In the genomic region with DNA sequence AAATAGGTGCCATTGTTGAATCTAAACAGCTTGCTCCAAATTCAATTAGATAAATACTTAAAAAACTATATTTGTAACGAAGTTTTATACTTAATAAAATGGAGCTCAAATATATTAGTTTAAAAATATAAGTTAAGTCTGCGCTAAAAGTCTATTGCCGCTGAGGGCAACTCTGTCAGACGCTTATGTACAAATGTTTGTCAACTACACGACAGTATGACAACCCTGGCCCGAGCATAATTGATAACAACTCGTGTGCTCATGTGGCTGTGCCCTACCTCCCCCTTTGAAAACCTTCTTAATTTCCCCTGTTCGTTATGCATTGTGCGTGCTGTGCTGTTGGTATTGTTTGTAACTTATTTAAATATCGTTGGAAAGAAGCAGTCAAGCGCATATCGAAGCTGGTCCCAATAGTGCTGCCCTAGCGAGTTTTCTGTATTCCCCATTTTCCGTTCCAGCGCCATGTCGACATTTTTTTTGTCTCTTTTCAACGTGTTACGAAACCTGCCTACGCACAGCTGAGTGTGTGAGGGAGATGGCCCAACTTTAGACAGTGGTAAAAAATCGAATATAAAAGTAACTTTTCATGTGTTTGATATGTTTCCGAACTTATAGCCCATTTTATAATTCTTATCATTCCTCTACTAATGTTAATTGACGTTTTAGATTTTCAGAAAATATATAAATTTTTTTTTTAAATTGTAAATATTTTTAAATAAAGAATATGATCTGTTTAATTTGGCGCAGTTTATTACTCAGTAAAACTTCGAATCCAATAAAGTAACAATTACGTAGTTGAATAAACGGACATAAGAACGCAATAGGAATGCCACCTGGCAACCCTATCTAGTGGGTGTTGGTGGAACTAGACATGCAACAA, we compare ENCODE assay signal across 1 fruit fly cellular context.
TF ChIP-seq lines count a peak whose summit lies in the region.

No protein-coding gene starts in this region.

TF ChIP-seq in whole organism, embryonic, 481 proteins besides CTCF, POLR2A, EP300 and RAD21 (continued from another document and continues in another):
- no peak for TF ChIP-seq Hmx (GFP tag; optimal IDR thresholded peaks at IDR 0.05; lab: Kevin White, UChicago)
- TF ChIP-seq vvl (GFP tag; IDR thresholded peaks at IDR 0.05; lab: Robert Waterston, UW) = peak; percentile 57
- peak; percentile 13; the same call in 1 of the 3 replicates for TF ChIP-seq CG14050 (GFP tag; IDR thresholded peaks at IDR 0.05; lab: Robert Waterston, UW)
- TF ChIP-seq ham (GFP tag; IDR thresholded peaks at IDR 0.05; lab: Robert Waterston, UW) = no peak
- TF ChIP-seq Ada2b (GFP tag; IDR thresholded peaks at IDR 0.05; lab: Robert Waterston, UW) = peak; percentile 66
- TF ChIP-seq Ptx1 (GFP tag; IDR thresholded peaks at IDR 0.05; lab: Robert Waterston, UW) = peak; percentile 74
- TF ChIP-seq CG15011 (GFP tag; optimal IDR thresholded peaks at IDR 0.05; lab: Kevin White, UChicago) = peak; percentile 40
- TF ChIP-seq Asciz (GFP tag; optimal IDR thresholded peaks at IDR 0.05; lab: Kevin White, UChicago) = peak; percentile 44
- peak; percentile 22 for TF ChIP-seq CG13624 (GFP tag; optimal IDR thresholded peaks at IDR 0.05; lab: Kevin White, UChicago)
- peak; percentile 39 for TF ChIP-seq CG10462 (GFP tag; optimal IDR thresholded peaks at IDR 0.05; lab: Kevin White, UChicago)
- no peak for TF ChIP-seq ssp (GFP tag; IDR thresholded peaks at IDR 0.05; lab: Robert Waterston, UW)
- no peak for TF ChIP-seq da (GFP tag; optimal IDR thresholded peaks at IDR 0.05; lab: Kevin White, UChicago)
- no peak for TF ChIP-seq sima (GFP tag; optimal IDR thresholded peaks at IDR 0.05; lab: Kevin White, UChicago)
- TF ChIP-seq CG6683 (GFP tag; optimal IDR thresholded peaks at IDR 0.05; lab: Kevin White, UChicago) = no peak
- peak; percentile 27 for TF ChIP-seq Xbp1 (GFP tag; optimal IDR thresholded peaks at IDR 0.05; lab: Kevin White, UChicago)
- no peak for TF ChIP-seq hth (optimal IDR thresholded peaks at IDR 0.05; lab: Kevin White, UChicago)
- no peak for TF ChIP-seq vnd (GFP tag; IDR thresholded peaks at IDR 0.05; lab: Robert Waterston, UW; ENCODE audit: partially characterized antibody)
- peak; percentile 38; the same call in 2 of the 3 replicates for TF ChIP-seq B-H1 (GFP tag; IDR thresholded peaks at IDR 0.05; lab: Robert Waterston, UW)
- TF ChIP-seq CG18764 (GFP tag; optimal IDR thresholded peaks at IDR 0.05; lab: Kevin White, UChicago) = peak; percentile 45
- peak; percentile 44; the same call in 1 of the 2 replicates for TF ChIP-seq wor (GFP tag; IDR thresholded peaks at IDR 0.05; lab: Robert Waterston, UW)
- no peak for TF ChIP-seq cas (GFP tag; IDR thresholded peaks at IDR 0.05; lab: Robert Waterston, UW)
- no peak for TF ChIP-seq CG34224 (GFP tag; IDR thresholded peaks at IDR 0.05; lab: Robert Waterston, UW; ENCODE audit: partially characterized antibody)
- TF ChIP-seq NFAT (GFP tag; IDR thresholded peaks at IDR 0.05; lab: Robert Waterston, UW) = no peak
- TF ChIP-seq ftz-f1 (GFP tag; optimal IDR thresholded peaks at IDR 0.05; lab: Kevin White, UChicago) = no peak
- TF ChIP-seq fd3F (GFP tag; optimal IDR thresholded peaks at IDR 0.05; lab: Kevin White, UChicago) = peak; percentile 57
- peak; percentile 58 for TF ChIP-seq CG12104 (GFP tag; optimal IDR thresholded peaks at IDR 0.05; lab: Kevin White, UChicago)
- TF ChIP-seq mld (GFP tag; IDR thresholded peaks at IDR 0.05; lab: Robert Waterston, UW; ENCODE audit: partially characterized antibody) = no peak
- TF ChIP-seq Taf1 (GFP tag; IDR thresholded peaks at IDR 0.05; lab: Robert Waterston, UW) = no peak
- peak; percentile 36 for TF ChIP-seq Sry-δ (GFP tag; optimal IDR thresholded peaks at IDR 0.05; lab: Kevin White, UChicago)
- TF ChIP-seq CG16815 (GFP tag; optimal IDR thresholded peaks at IDR 0.05; lab: Kevin White, UChicago) = peak; percentile 43
- TF ChIP-seq CG10979 (tag; optimal IDR thresholded peaks at IDR 0.05; lab: Kevin White, UChicago) = peak; percentile 70
- TF ChIP-seq HHEX (GFP tag; optimal IDR thresholded peaks at IDR 0.05; lab: Kevin White, UChicago) = peak; percentile 69
- peak; percentile 62 for TF ChIP-seq CG6813 (GFP tag; optimal IDR thresholded peaks at IDR 0.05; lab: Kevin White, UChicago)
- TF ChIP-seq CG3281 (GFP tag; optimal IDR thresholded peaks at IDR 0.05; lab: Kevin White, UChicago) = peak; percentile 51
- TF ChIP-seq Med (GFP tag; lab: Kevin White, UChicago) = peak; percentile 62
- 0 out of 2 replicates have a peak, but pooled peaks have one; percentile 24 for TF ChIP-seq CG4730 (GFP tag; IDR thresholded peaks at IDR 0.05; lab: Robert Waterston, UW)
- peak; percentile 82 for TF ChIP-seq Ssrp (tag; optimal IDR thresholded peaks at IDR 0.05; lab: Kevin White, UChicago)
- no peak for TF ChIP-seq CG3163 (GFP tag; optimal IDR thresholded peaks at IDR 0.05; lab: Kevin White, UChicago)
- TF ChIP-seq CG9876 (GFP tag; optimal IDR thresholded peaks at IDR 0.05; lab: Kevin White, UChicago) = no peak
- TF ChIP-seq CG30020 (tag; optimal IDR thresholded peaks at IDR 0.05; lab: Kevin White, UChicago) = peak; percentile 30
- TF ChIP-seq CG11696 (GFP tag; IDR thresholded peaks at IDR 0.05; lab: Robert Waterston, UW) = 0 out of 2 replicates have a peak, but pooled peaks have one; percentile 28
- peak; percentile 64 for TF ChIP-seq CG7556 (GFP tag; optimal IDR thresholded peaks at IDR 0.05; lab: Kevin White, UChicago)
- TF ChIP-seq Stat92E (GFP tag; optimal IDR thresholded peaks at IDR 0.05; lab: Kevin White, UChicago) = no peak
- TF ChIP-seq Antp (GFP tag; optimal IDR thresholded peaks at IDR 0.05; lab: Kevin White, UChicago) = no peak
- TF ChIP-seq TFAM (GFP tag; optimal IDR thresholded peaks at IDR 0.05; lab: Kevin White, UChicago) = no peak
- TF ChIP-seq ranshi (GFP tag; IDR thresholded peaks at IDR 0.05; lab: Robert Waterston, UW) = peak; percentile 29; the same call in 1 of the 2 replicates
- peak; percentile 27 for TF ChIP-seq ab (GFP tag; optimal IDR thresholded peaks at IDR 0.05; lab: Kevin White, UChicago)
- TF ChIP-seq chinmo (GFP tag; IDR thresholded peaks at IDR 0.05; lab: Robert Waterston, UW; ENCODE audit: partially characterized antibody) = peak; percentile 83; the same call in 1 of the 4 replicates
- no peak for TF ChIP-seq Dref (GFP tag; IDR thresholded peaks at IDR 0.05; lab: Robert Waterston, UW)
- TF ChIP-seq lmd (GFP tag; IDR thresholded peaks at IDR 0.05; lab: Robert Waterston, UW) = peak; percentile 75
- TF ChIP-seq CG10366 (GFP tag; IDR thresholded peaks at IDR 0.05; lab: Robert Waterston, UW) = no peak; the same call in 1 of the 2 replicates
- peak; percentile 26 for TF ChIP-seq tio (GFP tag; optimal IDR thresholded peaks at IDR 0.05; lab: Kevin White, UChicago)
- TF ChIP-seq vfl (GFP tag; optimal IDR thresholded peaks at IDR 0.05; lab: Kevin White, UChicago) = peak; percentile 9
- TF ChIP-seq aop (GFP tag; IDR thresholded peaks at IDR 0.05; lab: Robert Waterston, UW) = no peak
- no peak for TF ChIP-seq CG14860 (GFP tag; IDR thresholded peaks at IDR 0.05; lab: Robert Waterston, UW; ENCODE audit: partially characterized antibody)
- TF ChIP-seq H15 (GFP tag; IDR thresholded peaks at IDR 0.05; lab: Robert Waterston, UW) = peak; percentile 21; the same call in 1 of the 3 replicates
- no peak for TF ChIP-seq Hr39 (optimal IDR thresholded peaks at IDR 0.05; lab: Kevin White, UChicago)
- peak; percentile 39 for TF ChIP-seq Jarid2 (GFP tag; optimal IDR thresholded peaks at IDR 0.05; lab: Kevin White, UChicago)
- TF ChIP-seq Eip74EF (GFP tag; optimal IDR thresholded peaks at IDR 0.05; lab: Kevin White, UChicago) = peak in 1 of 2 experiments; percentile 20
- TF ChIP-seq CG11723 (GFP tag; optimal IDR thresholded peaks at IDR 0.05; lab: Kevin White, UChicago) = no peak
- TF ChIP-seq CrebB (tag; optimal IDR thresholded peaks at IDR 0.05; lab: Kevin White, UChicago) = no peak
- no peak for TF ChIP-seq CG34376 (GFP tag; optimal IDR thresholded peaks at IDR 0.05; lab: Kevin White, UChicago)
- TF ChIP-seq unpg (GFP tag; optimal IDR thresholded peaks at IDR 0.05; lab: Kevin White, UChicago) = peak; percentile 82
- TF ChIP-seq CG14441 (GFP tag; IDR thresholded peaks at IDR 0.05; lab: Robert Waterston, UW) = peak; percentile 61; the same call in 1 of the 2 replicates
- no peak for TF ChIP-seq dati (GFP tag; IDR thresholded peaks at IDR 0.05; lab: Robert Waterston, UW)
- no peak for TF ChIP-seq Optix (GFP tag; IDR thresholded peaks at IDR 0.05; lab: Robert Waterston, UW)
- TF ChIP-seq gsb-n (tag; optimal IDR thresholded peaks at IDR 0.05; lab: Kevin White, UChicago) = peak; percentile 76
- TF ChIP-seq gce (GFP tag; IDR thresholded peaks at IDR 0.05; lab: Robert Waterston, UW) = 0 out of 3 replicates have a peak, but pooled peaks have one; percentile 32
- TF ChIP-seq Atf6 (GFP tag; IDR thresholded peaks at IDR 0.05; lab: Robert Waterston, UW) = peak; percentile 35; the same call in 1 of the 2 replicates
- TF ChIP-seq ash1 (GFP tag; optimal IDR thresholded peaks at IDR 0.05; lab: Kevin White, UChicago) = no peak
- TF ChIP-seq CG14667 (GFP tag; IDR thresholded peaks at IDR 0.05; lab: Robert Waterston, UW) = peak; percentile 49; the same call in 1 of the 2 replicates
- 0 out of 2 replicates have a peak, but pooled peaks have one; percentile 26 for TF ChIP-seq gsb (GFP tag; IDR thresholded peaks at IDR 0.05; lab: Robert Waterston, UW)
- no peak for TF ChIP-seq fru (optimal IDR thresholded peaks at IDR 0.05; lab: Kevin White, UChicago)
- TF ChIP-seq D19A (tag; optimal IDR thresholded peaks at IDR 0.05; lab: Kevin White, UChicago) = peak; percentile 62
- TF ChIP-seq CG17186 (GFP tag; optimal IDR thresholded peaks at IDR 0.05; lab: Kevin White, UChicago) = no peak
- peak; percentile 36 for TF ChIP-seq CG2116 (GFP tag; optimal IDR thresholded peaks at IDR 0.05; lab: Kevin White, UChicago)
- peak; percentile 84 for TF ChIP-seq CoRest (tag; optimal IDR thresholded peaks at IDR 0.05; lab: Kevin White, UChicago)
- TF ChIP-seq slou (GFP tag; optimal IDR thresholded peaks at IDR 0.05; lab: Kevin White, UChicago) = no peak
- TF ChIP-seq CG11560 (tag; IDR thresholded peaks at IDR 0.05; lab: Robert Waterston, UW) = no peak
- TF ChIP-seq CG13424 (tag; optimal IDR thresholded peaks at IDR 0.05; lab: Kevin White, UChicago) = peak; percentile 87
- peak; percentile 43 for TF ChIP-seq abd-A (tag; optimal IDR thresholded peaks at IDR 0.05; lab: Kevin White, UChicago)
- TF ChIP-seq tll (GFP tag; optimal IDR thresholded peaks at IDR 0.05; lab: Kevin White, UChicago) = no peak
- TF ChIP-seq Six4 (GFP tag; optimal IDR thresholded peaks at IDR 0.05; lab: Kevin White, UChicago) = no peak
- peak; percentile 31 for TF ChIP-seq CG5180 (GFP tag; optimal IDR thresholded peaks at IDR 0.05; lab: Kevin White, UChicago)
- peak; percentile 72 for TF ChIP-seq gcm (GFP tag; optimal IDR thresholded peaks at IDR 0.05; lab: Kevin White, UChicago)
- peak; percentile 68 for TF ChIP-seq slbo (GFP tag; IDR thresholded peaks at IDR 0.05; lab: Robert Waterston, UW)
- no peak for TF ChIP-seq grn (GFP tag; optimal IDR thresholded peaks at IDR 0.05; lab: Kevin White, UChicago)
- TF ChIP-seq stc (GFP tag; IDR thresholded peaks at IDR 0.05; lab: Robert Waterston, UW) = peak; percentile 61; the same call in 1 of the 2 replicates
- TF ChIP-seq kni (GFP tag; optimal IDR thresholded peaks at IDR 0.05; lab: Kevin White, UChicago) = peak; percentile 85
- no peak for TF ChIP-seq GATAe (GFP tag; conservative IDR thresholded peaks at IDR 0.05; lab: Robert Waterston, UW)
- TF ChIP-seq CG17328 (GFP tag; IDR thresholded peaks at IDR 0.05; lab: Robert Waterston, UW) = peak; percentile 42
- no peak for TF ChIP-seq jumu (GFP tag; optimal IDR thresholded peaks at IDR 0.05; lab: Kevin White, UChicago)
- peak; percentile 75 for TF ChIP-seq CG17359 (tag; optimal IDR thresholded peaks at IDR 0.05; lab: Kevin White, UChicago)
- TF ChIP-seq dpn (GFP tag; optimal IDR thresholded peaks at IDR 0.05; lab: Kevin White, UChicago) = peak; percentile 40 to 50
- TF ChIP-seq pho (GFP tag; optimal IDR thresholded peaks at IDR 0.05; lab: Kevin White, UChicago) = no peak
- TF ChIP-seq CG31224 (GFP tag; IDR thresholded peaks at IDR 0.05; lab: Robert Waterston, UW) = no peak; the same call in none of the 2 replicates
- TF ChIP-seq pb (GFP tag; optimal IDR thresholded peaks at IDR 0.05; lab: Kevin White, UChicago) = no peak
- TF ChIP-seq BtbVII (GFP tag; optimal IDR thresholded peaks at IDR 0.05; lab: Kevin White, UChicago) = peak; percentile 70
- peak; percentile 13 for TF ChIP-seq Mes4 (GFP tag; optimal IDR thresholded peaks at IDR 0.05; lab: Kevin White, UChicago)
- TF ChIP-seq CG18619 (GFP tag; optimal IDR thresholded peaks at IDR 0.05; lab: Kevin White, UChicago) = peak; percentile 38
- peak; percentile 60 for TF ChIP-seq kah (GFP tag; optimal IDR thresholded peaks at IDR 0.05; lab: Kevin White, UChicago)
- TF ChIP-seq CG10209 (GFP tag; optimal IDR thresholded peaks at IDR 0.05; lab: Kevin White, UChicago) = peak; percentile 72
- TF ChIP-seq gem (tag; optimal IDR thresholded peaks at IDR 0.05; lab: Kevin White, UChicago) = peak; percentile 90
- TF ChIP-seq Usf (GFP tag; optimal IDR thresholded peaks at IDR 0.05; lab: Kevin White, UChicago) = no peak
- peak; percentile 18 for TF ChIP-seq CG2120 (GFP tag; optimal IDR thresholded peaks at IDR 0.05; lab: Kevin White, UChicago)
- no peak for TF ChIP-seq Dip2 (GFP tag; IDR thresholded peaks at IDR 0.05; lab: Robert Waterston, UW)
- TF ChIP-seq luna (GFP tag; optimal IDR thresholded peaks at IDR 0.05; lab: Kevin White, UChicago) = no peak
- TF ChIP-seq Kr (GFP tag; optimal IDR thresholded peaks at IDR 0.05; lab: Kevin White, UChicago) = no peak
- TF ChIP-seq mirr (GFP tag; optimal IDR thresholded peaks at IDR 0.05; lab: Kevin White, UChicago) = peak; percentile 33
- TF ChIP-seq eyg (GFP tag; optimal IDR thresholded peaks at IDR 0.05; lab: Kevin White, UChicago) = peak; percentile 11
- no peak for TF ChIP-seq pfk (GFP tag; optimal IDR thresholded peaks at IDR 0.05; lab: Kevin White, UChicago)
- no peak for TF ChIP-seq sob (GFP tag; IDR thresholded peaks at IDR 0.05; lab: Robert Waterston, UW)
- TF ChIP-seq Spps (tag; optimal IDR thresholded peaks at IDR 0.05; lab: Kevin White, UChicago) = peak; percentile 46
- no peak for TF ChIP-seq dimm (GFP tag; IDR thresholded peaks at IDR 0.05; lab: Robert Waterston, UW)
- TF ChIP-seq Trl (optimal IDR thresholded peaks at IDR 0.05; lab: Kevin White, UChicago) = no peak
- no peak for TF ChIP-seq Trl (GFP tag; optimal IDR thresholded peaks at IDR 0.05; lab: Kevin White, UChicago)
- TF ChIP-seq CG3838 (GFP tag; optimal IDR thresholded peaks at IDR 0.05; lab: Kevin White, UChicago) = no peak
- TF ChIP-seq sens-2 (GFP tag; IDR thresholded peaks at IDR 0.05; lab: Robert Waterston, UW) = no peak
- 0 out of 2 replicates have a peak, but pooled peaks have one; percentile 9 for TF ChIP-seq CG13287 (GFP tag; IDR thresholded peaks at IDR 0.05; lab: Robert Waterston, UW; ENCODE audit: partially characterized antibody)
- peak; percentile 11 for TF ChIP-seq CG8281 (tag; optimal IDR thresholded peaks at IDR 0.05; lab: Kevin White, UChicago)
